Fruit fly (Drosophila melanogaster): ENCODE data around the gene Eig71Ej.

- no peak for TF ChIP-seq CTCF (optimal IDR thresholded peaks at IDR 0.05)
- no peak for TF ChIP-seq CG8478 (optimal IDR thresholded peaks at IDR 0.05)
Measured at dm6 chr3L:15661567-15661966, 752 bp upstream of the Eig71Ej start, which contains the start of gene CG43082.

All from S2 (cell line).